Worm (Caenorhabditis elegans): ENCODE measurements around the gene nhr-101.
A peak's percentile ranks its signal among the peaks of the same experiment; 100 is the strongest.

DNA sequence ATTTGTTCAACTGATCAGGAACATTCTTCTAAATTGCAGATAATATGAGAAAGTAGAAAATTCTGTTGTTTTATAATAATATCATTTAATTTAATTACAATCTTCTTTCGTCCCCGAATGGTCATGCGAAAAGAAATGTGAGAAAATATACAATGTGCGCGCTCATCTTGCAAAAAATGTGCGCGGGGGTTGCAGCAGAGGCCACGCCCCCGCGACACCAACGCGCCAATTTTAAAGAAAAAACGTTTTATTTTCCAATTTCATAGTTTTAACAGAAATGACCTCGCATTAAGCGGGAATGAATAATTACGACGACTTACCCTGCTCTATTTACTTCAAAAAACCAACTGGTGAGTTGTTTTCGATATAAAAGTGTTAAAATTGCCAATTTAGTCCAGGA, 40.2 kb downstream of the nhr-101 start, which contains the start of gene sas-5:
- TF ChIP-seq B0310.2 (tag; optimal IDR thresholded peaks at IDR 0.05) (peak; percentile 64), hmg-4 (GFP tag; optimal IDR thresholded peaks at IDR 0.05) (peak; percentile 81), ama-1 (optimal IDR thresholded peaks at IDR 0.05) (no peak), tra-4 (tag; optimal IDR thresholded peaks at IDR 0.05) (peak; percentile 59), sea-1 (GFP tag; conservative IDR thresholded peaks at IDR 0.05) (peak; percentile 83), tbx-37 (GFP tag; conservative IDR thresholded peaks at IDR 0.05) (peak; percentile 82), tbx-11 (GFP tag; IDR thresholded peaks at IDR 0.05) (peak; percentile 73), pes-1 (GFP tag; IDR thresholded peaks at IDR 0.05) (peak; percentile 88), ceh-13 (GFP tag; optimal IDR thresholded peaks at IDR 0.05) (peak; percentile 57), hmbx-1 (tag; optimal IDR thresholded peaks at IDR 0.05) (peak; percentile 8), flt-1 (GFP tag; IDR thresholded peaks at IDR 0.05) (no peak; the same call in 1 of the 2 replicates), scrt-1 (GFP tag; IDR thresholded peaks at IDR 0.05) (no peak; the same call in 1 of the 2 replicates)
